Worm (Caenorhabditis elegans) whole organism, L1 larva: ENCODE measurements around the gene Y75B8A.7.

ENCODE experiments used
- C34B4.2 ChIP-seq: sonication (generic microtip); optimal IDR thresholded peaks from 2 replicates; lab custom pipeline; 2017; ENCODE audit warnings: mild to moderate bottlenecking, missing genetic modification characterization, missing compliant biosample characterization
- Y116A8C.19 ChIP-seq: sonication (generic microtip); optimal IDR thresholded peaks from 2 replicates; lab custom pipeline; 2016; ENCODE audit warnings: missing compliant biosample characterization, missing genetic modification characterization, borderline replicate concordance
- aha-1 ChIP-seq: fragments of 150-350 bp; optimal IDR thresholded peaks from 2 replicates; lab custom pipeline; 2014; ENCODE audit warnings: missing biosample characterization, missing genetic modification characterization
- alr-1 ChIP-seq: fragments of 200-800 bp; sonication (Bioruptor generic); optimal IDR thresholded peaks from 2 replicates; lab custom pipeline; 2018; ENCODE audit warnings: borderline replicate concordance, mild to moderate bottlenecking, missing genetic modification characterization, missing compliant biosample characterization
- aly-2 ChIP-seq: fragments of 150-350 bp; optimal IDR thresholded peaks from 2 replicates; lab custom pipeline; 2014; ENCODE audit warnings: missing biosample characterization, missing genetic modification characterization
- blmp-1 ChIP-seq: fragments of 150-350 bp; optimal IDR thresholded peaks from 2 replicates; lab custom pipeline; 2014; ENCODE audit warnings: missing biosample characterization, missing genetic modification characterization
- ceh-8 ChIP-seq: fragments of 200-800 bp; sonication (Bioruptor generic); optimal IDR thresholded peaks from 2 replicates; lab custom pipeline; 2018; ENCODE audit warnings: mild to moderate bottlenecking, missing genetic modification characterization, moderate library complexity, missing compliant biosample characterization
- dsc-1 ChIP-seq: sonication (generic microtip); optimal IDR thresholded peaks from 2 replicates; lab custom pipeline; 2016; ENCODE audit warnings: mild to moderate bottlenecking, missing genetic modification characterization, missing compliant biosample characterization
- efl-1 ChIP-seq, 4 experiments: fragments of 150-350 bp; optimal IDR thresholded peaks in 3 of 4; peaks in 1 of 4; 1 replicate in 1 of 4; 2 replicates in 3 of 4; lab custom pipeline; 2014; ENCODE audit warnings: missing biosample characterization in 2 of 4, missing genetic modification characterization in 2 of 4, missing genetic modification reagents in 2 of 4
- egl-13 ChIP-seq: sonication (generic microtip); optimal IDR thresholded peaks from 2 replicates; lab custom pipeline; 2016; ENCODE audit warnings: missing genotype, missing genetic modification reagents, missing genetic modification characterization, missing compliant biosample characterization
- egl-27 ChIP-seq, 2 experiments: fragments of 150-350 bp in 1 of 2; sonication (generic microtip); optimal IDR thresholded peaks; 3 replicates each; lab custom pipeline; 2017 to 2018; ENCODE audit warnings: missing biosample characterization in 2 of 2, missing genetic modification characterization in 2 of 2, missing genetic modification reagents in 2 of 2
- elt-3 ChIP-seq, 6 experiments: fragments of 150-350 bp in 1 of 6; sonication (generic microtip); optimal IDR thresholded peaks; 2 replicates each; lab custom pipeline; 2017 to 2018; ENCODE audit warnings: missing biosample characterization in 6 of 6, missing genetic modification characterization in 6 of 6, inconsistent platforms in 1 of 6
- ets-5 ChIP-seq: fragments of 200-800 bp; sonication (Bioruptor generic); IDR thresholded peaks from 2 replicates; pipeline ENCODE4 v1.3.6; 2022; ENCODE audit warnings: missing genetic modification characterization, missing compliant biosample characterization
- fos-1 ChIP-seq: fragments of 150-350 bp; optimal IDR thresholded peaks from 2 replicates; lab custom pipeline; 2014; ENCODE audit warnings: missing biosample characterization, missing genetic modification characterization
- hlh-17 ChIP-seq: fragments of 200-800 bp; sonication (Bioruptor generic); optimal IDR thresholded peaks from 2 replicates; lab custom pipeline; 2018; ENCODE audit warnings: missing genetic modification characterization, mild to moderate bottlenecking, missing compliant biosample characterization, moderate library complexity, borderline replicate concordance
- irx-1 ChIP-seq: sonication (generic microtip); optimal IDR thresholded peaks from 2 replicates; lab custom pipeline; 2016; ENCODE audit warnings: missing genetic modification characterization, missing compliant biosample characterization
- jun-1 ChIP-seq: fragments of 150-350 bp; optimal IDR thresholded peaks from 2 replicates; lab custom pipeline; 2014; ENCODE audit warnings: missing biosample characterization, missing genetic modification reagents, missing genetic modification characterization
- lin-13 ChIP-seq: fragments of 150-350 bp; optimal IDR thresholded peaks from 2 replicates; lab custom pipeline; 2014; ENCODE audit warnings: missing biosample characterization, missing genetic modification reagents, missing genetic modification characterization
- lin-14 ChIP-seq: fragments of 200-800 bp; sonication (Bioruptor generic); optimal IDR thresholded peaks from 2 replicates; lab custom pipeline; 2018; ENCODE audit warnings: mild to moderate bottlenecking, missing genetic modification characterization, moderate library complexity, missing compliant biosample characterization
- lin-39 ChIP-seq: fragments of 150-350 bp; optimal IDR thresholded peaks from 2 replicates; lab custom pipeline; 2014; ENCODE audit warnings: missing biosample characterization, missing genetic modification reagents, missing genetic modification characterization
- lir-3 ChIP-seq: sonication (generic microtip); optimal IDR thresholded peaks from 2 replicates; lab custom pipeline; 2016; ENCODE audit warnings: mild to moderate bottlenecking, missing genetic modification characterization, moderate library complexity, missing compliant biosample characterization; ENCODE audit not compliant: poor library complexity
- lsy-2 ChIP-seq, 2 experiments: fragments of 150-350 bp; optimal IDR thresholded peaks; 2 replicates each; lab custom pipeline; 2014; ENCODE audit warnings: missing biosample characterization in 2 of 2, missing genetic modification characterization in 2 of 2
- mab-9 ChIP-seq: fragments of 200-800 bp; sonication (Bioruptor generic); IDR thresholded peaks from 2 replicates; pipeline ENCODE4 v1.3.6; 2022; ENCODE audit warnings: missing genetic modification reagents, missing genetic modification characterization, missing compliant biosample characterization
- mdl-1 ChIP-seq, 2 experiments: fragments of 150-350 bp; optimal IDR thresholded peaks; 2 replicates each; lab custom pipeline; 2014 to 2017; ENCODE audit warnings: missing biosample characterization in 2 of 2, missing genetic modification characterization in 2 of 2, inconsistent platforms in 1 of 2
- mef-2 ChIP-seq: fragments of 150-350 bp; optimal IDR thresholded peaks from 2 replicates; lab custom pipeline; 2014; ENCODE audit warnings: missing biosample characterization, missing genetic modification characterization
- nhr-11 ChIP-seq: fragments of 150-350 bp; optimal IDR thresholded peaks from 2 replicates; lab custom pipeline; 2014; ENCODE audit warnings: missing biosample characterization, missing genetic modification characterization
- nhr-47 ChIP-seq: sonication (generic microtip); optimal IDR thresholded peaks from 2 replicates; lab custom pipeline; 2016; ENCODE audit warnings: mild to moderate bottlenecking, missing genetic modification characterization, moderate library complexity, missing compliant biosample characterization
- nhr-77 ChIP-seq: fragments of 150-350 bp; optimal IDR thresholded peaks from 2 replicates; lab custom pipeline; 2014; ENCODE audit warnings: missing biosample characterization, missing genetic modification characterization
- nhr-84 ChIP-seq: sonication (generic microtip); optimal IDR thresholded peaks from 2 replicates; lab custom pipeline; 2017; ENCODE audit warnings: missing biosample characterization, missing genetic modification characterization
- nhr-85 ChIP-seq: sonication (generic microtip); peaks from one replicate; lab custom pipeline; 2016; ENCODE audit warnings: missing genetic modification characterization, inconsistent platforms, missing compliant biosample characterization
- pax-3 ChIP-seq: fragments of 200-800 bp; sonication (Bioruptor generic); optimal IDR thresholded peaks from 2 replicates; lab custom pipeline; 2018; ENCODE audit warnings: mild to moderate bottlenecking, missing genetic modification characterization, moderate library complexity, missing compliant biosample characterization
- pqm-1 ChIP-seq: sonication (generic microtip); optimal IDR thresholded peaks from 3 replicates; lab custom pipeline; 2017; ENCODE audit warnings: missing biosample characterization, missing genetic modification characterization
- sptf-1 ChIP-seq: fragments of 150-350 bp; optimal IDR thresholded peaks from 2 replicates; lab custom pipeline; 2014; ENCODE audit warnings: missing biosample characterization, missing genetic modification characterization
- unc-130 ChIP-seq: fragments of 150-350 bp; optimal IDR thresholded peaks from 2 replicates; lab custom pipeline; 2017; ENCODE audit warnings: missing biosample characterization, missing genetic modification characterization, inconsistent platforms
- unc-86 ChIP-seq: sonication (generic microtip); optimal IDR thresholded peaks from 2 replicates; lab custom pipeline; 2016; ENCODE audit warnings: missing genetic modification characterization, missing compliant biosample characterization
- unc-98 ChIP-seq: fragments of 200-800 bp; sonication (Bioruptor generic); IDR thresholded peaks from 2 replicates; pipeline ENCODE4 v1.3.6; 2022; ENCODE audit warnings: missing genetic modification characterization, missing compliant biosample characterization
- vab-15 ChIP-seq: sonication (generic microtip); optimal IDR thresholded peaks from 2 replicates; lab custom pipeline; 2017; ENCODE audit warnings: missing genotype, mild to moderate bottlenecking, missing genetic modification characterization, missing compliant biosample characterization

Y75B8A.7 gene

ce11 chrIII:12164414-12164813, 11.7 kb downstream of the Y75B8A.7 start:
- no peak for TF ChIP-seq nhr-84 (tag; lab: Kevin White, UChicago)
- no peak for TF ChIP-seq unc-86 (tag; lab: Kevin White, UChicago)
- TF ChIP-seq lin-13: no peak
- no peak for TF ChIP-seq hlh-17 (GFP tag; lab: Kevin White, UChicago)
- TF ChIP-seq mab-9 (GFP tag; lab: Robert Waterston, UW): no peak
- TF ChIP-seq mef-2 (tag; lab: Kevin White, UChicago): no peak
- TF ChIP-seq ceh-8 (GFP tag; lab: Kevin White, UChicago): no peak
- no peak for TF ChIP-seq Y116A8C.19 (tag; lab: Kevin White, UChicago)
- TF ChIP-seq alr-1: no peak
- TF ChIP-seq nhr-85 (tag; lab: Kevin White, UChicago): no peak
- no peak for TF ChIP-seq mdl-1 (tag; optimal IDR thresholded peaks at IDR 0.05; lab: Kevin White, UChicago)
- TF ChIP-seq elt-3 (tag; optimal IDR thresholded peaks at IDR 0.05; lab: Kevin White, UChicago): no peak
- no peak for TF ChIP-seq fos-1
- no peak for TF ChIP-seq jun-1 (tag; lab: Kevin White, UChicago)
- TF ChIP-seq, all 84 proteins: peak for 0

ce11 chrIII:12165305-12165704, 12.6 kb downstream of the Y75B8A.7 start:
- no peak for TF ChIP-seq nhr-47 (tag; lab: Kevin White, UChicago)
- TF ChIP-seq lir-3 (tag; lab: Kevin White, UChicago): no peak
- no peak for TF ChIP-seq dsc-1 (tag; lab: Kevin White, UChicago)
- no peak for TF ChIP-seq nhr-77 (tag; lab: Kevin White, UChicago)
- TF ChIP-seq blmp-1 (tag; lab: Kevin White, UChicago): no peak
- no peak for TF ChIP-seq hlh-17 (GFP tag; lab: Kevin White, UChicago)
- TF ChIP-seq nhr-85 (tag; lab: Kevin White, UChicago): no peak
- TF ChIP-seq ceh-8 (GFP tag; lab: Kevin White, UChicago): no peak
- no peak for TF ChIP-seq Y116A8C.19 (tag; lab: Kevin White, UChicago)
- TF ChIP-seq alr-1: no peak
- no peak for TF ChIP-seq C34B4.2 (tag; lab: Kevin White, UChicago)
- no peak for TF ChIP-seq jun-1 (tag; lab: Kevin White, UChicago)
- TF ChIP-seq lin-39 (tag; lab: Kevin White, UChicago): no peak
- TF ChIP-seq lin-14 (GFP tag; lab: Kevin White, UChicago): no peak
- no peak for TF ChIP-seq lsy-2 (tag; optimal IDR thresholded peaks at IDR 0.05; lab: Kevin White, UChicago)
- no peak for TF ChIP-seq egl-27 (tag; optimal IDR thresholded peaks at IDR 0.05; lab: Kevin White, UChicago)
- no peak for TF ChIP-seq sptf-1 (tag; lab: Kevin White, UChicago)
- TF ChIP-seq efl-1 (optimal IDR thresholded peaks at IDR 0.05; lab: Kevin White, UChicago): no peak
- TF ChIP-seq efl-1 (GFP tag; optimal IDR thresholded peaks at IDR 0.05 in 1 of 2; lab: Kevin White, UChicago): no peak

- TF ChIP-seq lin-14 (GFP tag; lab: Kevin White, UChicago): no peak
- no peak for TF ChIP-seq vab-15 (tag; lab: Kevin White, UChicago)
- no peak for TF ChIP-seq C34B4.2 (tag; lab: Kevin White, UChicago)
- TF ChIP-seq unc-98: no peak
- TF ChIP-seq nhr-11 (tag; lab: Kevin White, UChicago): no peak
- TF ChIP-seq nhr-47 (tag; lab: Kevin White, UChicago): no peak
- TF ChIP-seq hlh-17 (GFP tag; lab: Kevin White, UChicago): no peak
- no peak for TF ChIP-seq unc-130 (tag; lab: Kevin White, UChicago)
- no peak for TF ChIP-seq pax-3 (tag; lab: Kevin White, UChicago)
- no peak for TF ChIP-seq irx-1 (tag; lab: Kevin White, UChicago)
- no peak for TF ChIP-seq pqm-1 (tag; lab: Kevin White, UChicago)
- no peak for TF ChIP-seq ets-5 (GFP tag; lab: Robert Waterston, UW)
- TF ChIP-seq aha-1 (tag; lab: Kevin White, UChicago): no peak
- TF ChIP-seq aly-2 (tag; lab: Kevin White, UChicago): no peak
- no peak for TF ChIP-seq egl-13 (tag; lab: Kevin White, UChicago)
- TF ChIP-seq unc-86 (tag; lab: Kevin White, UChicago): no peak
- no peak for TF ChIP-seq dsc-1 (tag; lab: Kevin White, UChicago)
- TF ChIP-seq sptf-1 (tag; lab: Kevin White, UChicago): no peak
These were observed 14.3 kb downstream of the Y75B8A.7 start for ce11 chrIII:12167030-12167429.
